Worm (Caenorhabditis elegans) whole organism, L2 larva: ENCODE results near the gene tbc-13.
A peak's percentile ranks its signal among the peaks of the same experiment; 100 is the strongest.

Experiments
- C34F6.9 ChIP-seq: fragments of 150-350 bp; optimal IDR thresholded peaks from 2 replicates; lab custom pipeline; 2014; ENCODE audit warnings: missing biosample characterization, missing genetic modification characterization
- F13H6.1 ChIP-seq: sonication (generic microtip); optimal IDR thresholded peaks from 2 replicates; lab custom pipeline; 2016; ENCODE audit warnings: missing genetic modification characterization, missing compliant biosample characterization
- R02D3.7 ChIP-seq: fragments of 150-350 bp; optimal IDR thresholded peaks from 2 replicates; lab custom pipeline; 2014; ENCODE audit warnings: missing biosample characterization, missing genetic modification characterization
- ZK546.5 ChIP-seq: sonication (generic microtip); optimal IDR thresholded peaks from 2 replicates; lab custom pipeline; 2017; ENCODE audit warnings: missing biosample characterization, missing genetic modification characterization
- alr-1 ChIP-seq: fragments of 150-350 bp; optimal IDR thresholded peaks from 2 replicates; lab custom pipeline; 2014; ENCODE audit warnings: missing biosample characterization, missing genetic modification characterization
- ama-1 ChIP-seq: fragments of 150-350 bp; optimal IDR thresholded peaks from 2 replicates; lab custom pipeline; 2018; ENCODE audit warnings: inconsistent platforms
- blmp-1 ChIP-seq: sonication (generic microtip); optimal IDR thresholded peaks from 2 replicates; lab custom pipeline; 2017; ENCODE audit warnings: missing genetic modification characterization, mild to moderate bottlenecking, missing compliant biosample characterization, antibody characterized with exemption, moderate library complexity; ENCODE audit not compliant: insufficient read depth
- crh-2 ChIP-seq: sonication (generic microtip); optimal IDR thresholded peaks from 2 replicates; lab custom pipeline; 2017; ENCODE audit warnings: missing biosample characterization, missing genetic modification characterization
- fos-1 ChIP-seq: fragments of 150-350 bp; optimal IDR thresholded peaks from 2 replicates; lab custom pipeline; 2014; ENCODE audit warnings: missing biosample characterization, missing genetic modification characterization
- lin-11 ChIP-seq: fragments of 150-350 bp; sonication (generic microtip); optimal IDR thresholded peaks from 2 replicates; lab custom pipeline; 2014; ENCODE audit warnings: missing biosample characterization, missing genetic modification characterization, inconsistent platforms, mixed read lengths
- lin-13 ChIP-seq: fragments of 150-350 bp; optimal IDR thresholded peaks from 2 replicates; lab custom pipeline; 2014; ENCODE audit warnings: missing biosample characterization, missing genetic modification reagents, missing genetic modification characterization
- lin-39 ChIP-seq: fragments of 150-350 bp; optimal IDR thresholded peaks from 2 replicates; lab custom pipeline; 2014; ENCODE audit warnings: missing biosample characterization, missing genetic modification reagents, missing genetic modification characterization
- lsy-2 ChIP-seq, 2 experiments: fragments of 150-350 bp in 1 of 2; sonication (generic microtip) in 1 of 2; optimal IDR thresholded peaks; 2 replicates each; lab custom pipeline; 2014 to 2017; ENCODE audit warnings: missing biosample characterization in 2 of 2, missing genetic modification characterization in 2 of 2
- mab-5 ChIP-seq: fragments of 150-350 bp; optimal IDR thresholded peaks from 2 replicates; lab custom pipeline; 2014; ENCODE audit warnings: missing biosample characterization, missing genetic modification characterization
- mbf-1 ChIP-seq: sonication (generic microtip); optimal IDR thresholded peaks from 2 replicates; lab custom pipeline; 2017; ENCODE audit warnings: missing biosample characterization, missing genetic modification characterization
- nhr-10 ChIP-seq: sonication (generic microtip); optimal IDR thresholded peaks from 2 replicates; lab custom pipeline; 2017; ENCODE audit warnings: missing biosample characterization, missing genetic modification characterization
- nhr-11 ChIP-seq: fragments of 150-350 bp; optimal IDR thresholded peaks from 2 replicates; lab custom pipeline; 2014; ENCODE audit warnings: missing biosample characterization, missing genetic modification characterization
- nhr-129 ChIP-seq: fragments of 150-350 bp; optimal IDR thresholded peaks from 2 replicates; lab custom pipeline; 2014; ENCODE audit warnings: missing biosample characterization, missing genetic modification characterization
- nhr-237 ChIP-seq: fragments of 150-350 bp; optimal IDR thresholded peaks from 2 replicates; lab custom pipeline; 2014; ENCODE audit warnings: missing biosample characterization, missing genetic modification characterization
- nhr-6 ChIP-seq: fragments of 150-350 bp; optimal IDR thresholded peaks from 2 replicates; lab custom pipeline; 2014; ENCODE audit warnings: missing biosample characterization, missing genetic modification characterization
- peb-1 ChIP-seq: fragments of 150-350 bp; optimal IDR thresholded peaks from 2 replicates; lab custom pipeline; 2014; ENCODE audit warnings: missing biosample characterization, missing genetic modification characterization
- skn-1 ChIP-seq: sonication (generic microtip); optimal IDR thresholded peaks from 2 replicates; lab custom pipeline; 2017; ENCODE audit warnings: missing biosample characterization, missing genetic modification characterization
- sma-3 ChIP-seq: sonication (generic microtip); optimal IDR thresholded peaks from 2 replicates; lab custom pipeline; 2016; ENCODE audit warnings: missing genetic modification reagents, missing genetic modification characterization, missing compliant biosample characterization
- sma-9 ChIP-seq, 2 experiments: fragments of 150-350 bp in 1 of 2; sonication (generic microtip) in 1 of 2; optimal IDR thresholded peaks; 2 replicates each; lab custom pipeline; 2014 to 2016; ENCODE audit warnings: missing genetic modification characterization in 2 of 2, mild to moderate bottlenecking in 1 of 2, missing biosample characterization in 1 of 2, missing compliant biosample characterization in 1 of 2, missing genetic modification reagents in 1 of 2, moderate library complexity in 1 of 2
- snpc-4 ChIP-seq: fragments of 150-350 bp; optimal IDR thresholded peaks from 2 replicates; lab custom pipeline; 2014; ENCODE audit warnings: missing biosample characterization, missing genetic modification characterization
- unc-39 ChIP-seq: fragments of 150-350 bp; optimal IDR thresholded peaks from 2 replicates; lab custom pipeline; 2014; ENCODE audit warnings: missing biosample characterization, missing genetic modification characterization
- unc-55 ChIP-seq: fragments of 150-350 bp; sonication (generic microtip); optimal IDR thresholded peaks from 3 replicates; lab custom pipeline; 2014; ENCODE audit warnings: missing biosample characterization, missing genetic modification reagents, missing genetic modification characterization
- unc-62 ChIP-seq: fragments of 150-350 bp; optimal IDR thresholded peaks from 2 replicates; lab custom pipeline; 2014; ENCODE audit warnings: missing biosample characterization, missing genetic modification reagents, missing genetic modification characterization
- zag-1 ChIP-seq: fragments of 150-350 bp; optimal IDR thresholded peaks from 2 replicates; lab custom pipeline; 2014; ENCODE audit warnings: missing biosample characterization, missing genetic modification characterization
- ztf-4 ChIP-seq: fragments of 150-350 bp; optimal IDR thresholded peaks from 2 replicates; lab custom pipeline; 2014; ENCODE audit warnings: missing biosample characterization, missing genetic modification characterization

tbc-13 gene

DNA sequence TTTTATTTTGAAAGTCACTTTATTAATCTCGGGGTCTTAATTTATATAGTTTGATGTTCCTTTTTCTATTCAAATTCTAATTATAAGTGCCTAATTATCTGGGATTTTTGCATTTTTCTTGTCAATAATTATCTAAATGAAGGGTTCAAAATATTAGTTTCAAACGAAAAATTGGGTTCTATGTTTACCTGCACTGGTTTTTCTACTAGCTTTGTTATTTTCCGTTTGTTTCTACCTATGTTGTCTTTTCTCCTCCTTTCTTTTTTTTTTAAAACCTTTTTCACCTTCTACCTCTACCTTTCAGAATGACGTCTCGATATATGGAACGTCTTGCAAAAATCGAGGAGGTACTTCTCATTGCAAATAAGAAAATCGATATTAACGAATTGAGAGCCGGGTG lies at the start of gene tbc-13:
tbc-13 (plus strand) TSS at position 301 of the 400 bp plus-strand sequence.
- no peak for TF ChIP-seq nhr-6 (tag; lab: Kevin White, UChicago)
- no peak for TF ChIP-seq mab-5 (tag; lab: Kevin White, UChicago)
- no peak for TF ChIP-seq nhr-129 (tag; lab: Kevin White, UChicago)
- no peak for TF ChIP-seq nhr-10 (tag; lab: Kevin White, UChicago)
- TF ChIP-seq lin-39 = no peak
- TF ChIP-seq ama-1 (lab: Kevin White, UChicago) = no peak
- TF ChIP-seq sma-3 = no peak
- no peak for TF ChIP-seq alr-1
- TF ChIP-seq mbf-1 (tag; lab: Kevin White, UChicago) = no peak
- TF ChIP-seq unc-39 (tag; lab: Kevin White, UChicago) = no peak
- no peak for TF ChIP-seq zag-1 (tag; lab: Kevin White, UChicago)
- TF ChIP-seq skn-1 = no peak
- TF ChIP-seq C34F6.9 (tag; lab: Kevin White, UChicago) = no peak
- TF ChIP-seq lin-13 (GFP tag; lab: Kevin White, UChicago) = no peak
- TF ChIP-seq R02D3.7 (tag; lab: Kevin White, UChicago) = no peak
- TF ChIP-seq unc-55 (GFP tag; lab: Kevin White, UChicago) = no peak
- TF ChIP-seq, all 48 proteins: peak for 0

DNA sequence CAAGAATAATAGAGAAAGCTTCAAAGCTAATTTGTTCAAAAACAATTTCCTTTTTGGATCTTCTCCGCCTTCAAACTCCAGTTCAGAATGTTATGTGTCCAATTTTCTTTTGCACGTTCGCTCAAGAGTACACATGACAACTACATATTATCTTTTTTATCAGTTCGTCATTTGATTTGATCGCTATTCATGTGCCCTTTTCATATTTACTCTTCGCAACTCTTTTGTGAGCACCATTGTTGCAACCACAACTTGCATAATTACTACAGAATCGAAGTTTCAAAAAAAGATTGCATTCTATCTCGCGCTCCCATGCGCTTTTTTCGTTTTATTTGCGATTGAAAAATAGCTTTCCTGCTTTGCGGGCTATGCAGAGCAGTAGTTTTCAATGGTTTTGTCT lies 49.6 kb upstream of the tbc-13 start:
- TF ChIP-seq unc-39 (tag; lab: Kevin White, UChicago) (no peak), nhr-129 (tag; lab: Kevin White, UChicago) (peak; percentile 23), fos-1 (tag; lab: Kevin White, UChicago) (peak; percentile 57), ZK546.5 (no peak), nhr-6 (tag; lab: Kevin White, UChicago) (no peak)

DNA sequence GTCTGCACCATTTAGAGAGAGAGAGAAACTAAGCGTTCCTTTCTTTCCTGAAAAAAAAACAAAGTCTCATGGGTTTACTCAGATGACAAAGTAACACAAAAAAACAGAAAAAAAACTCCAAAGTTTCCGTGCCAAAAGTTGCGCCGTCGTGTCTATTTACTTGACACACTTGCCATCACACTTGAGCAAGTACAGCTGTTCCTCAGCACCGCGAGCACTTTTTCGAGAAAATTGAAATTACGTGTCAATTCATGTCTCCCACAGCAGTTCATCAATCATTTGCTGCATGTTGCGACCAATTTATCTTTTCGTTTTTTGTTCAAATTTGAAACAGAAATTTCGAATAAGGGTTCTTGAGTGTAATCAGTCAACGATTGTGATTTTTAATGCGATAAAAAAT lies 48.4 kb upstream of the tbc-13 start:
- TF ChIP-seq nhr-237 (tag; lab: Kevin White, UChicago) (no peak), sma-9 (GFP tag; optimal IDR thresholded peaks at IDR 0.05; lab: Kevin White, UChicago) (no peak), sma-9 (tag; optimal IDR thresholded peaks at IDR 0.05; lab: Kevin White, UChicago) (no peak)
- TF ChIP-seq, all 48 proteins: peak for 0

DNA sequence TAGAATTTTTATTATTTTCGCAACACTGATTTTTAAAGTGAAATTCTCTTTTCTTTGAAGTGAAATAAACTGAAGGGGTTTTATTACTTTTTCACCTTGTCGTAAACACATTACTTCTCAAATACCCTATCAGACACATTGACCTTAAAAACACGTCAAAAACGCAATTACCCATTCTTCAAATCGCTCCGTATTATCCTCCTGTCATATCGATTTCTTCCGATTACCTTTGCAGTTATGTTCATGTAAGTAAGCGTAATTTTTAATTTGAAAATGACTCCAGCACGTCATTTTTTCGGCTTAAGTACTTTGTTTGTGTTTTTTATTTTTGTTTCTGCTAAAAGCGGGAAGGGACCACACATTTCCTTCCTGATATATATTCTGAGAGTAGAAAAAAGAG lies 46.6 kb upstream of the tbc-13 start:
- TF ChIP-seq ztf-4 (tag; lab: Kevin White, UChicago) = no peak
- TF ChIP-seq F13H6.1 (tag; lab: Kevin White, UChicago) = no peak
- no peak for TF ChIP-seq nhr-10 (tag; lab: Kevin White, UChicago)
- TF ChIP-seq lsy-2 (tag; optimal IDR thresholded peaks at IDR 0.05; lab: Kevin White, UChicago) = no peak
- no peak for TF ChIP-seq crh-2 (tag; lab: Kevin White, UChicago)
- TF ChIP-seq unc-62 (GFP tag; lab: Kevin White, UChicago) = no peak
- TF ChIP-seq R02D3.7 (tag; lab: Kevin White, UChicago) = no peak
- TF ChIP-seq sma-3 = no peak
- no peak for TF ChIP-seq snpc-4
- TF ChIP-seq mab-5 (tag; lab: Kevin White, UChicago) = no peak
- no peak for TF ChIP-seq lin-11
- TF ChIP-seq alr-1 = no peak
- no peak for TF ChIP-seq lin-39
- TF ChIP-seq mbf-1 (tag; lab: Kevin White, UChicago) = no peak
- no peak for TF ChIP-seq blmp-1 (tag; lab: Kevin White, UChicago)
- no peak for TF ChIP-seq unc-39 (tag; lab: Kevin White, UChicago)
- TF ChIP-seq nhr-11 = no peak
- TF ChIP-seq, all 48 proteins: peak for 0

DNA sequence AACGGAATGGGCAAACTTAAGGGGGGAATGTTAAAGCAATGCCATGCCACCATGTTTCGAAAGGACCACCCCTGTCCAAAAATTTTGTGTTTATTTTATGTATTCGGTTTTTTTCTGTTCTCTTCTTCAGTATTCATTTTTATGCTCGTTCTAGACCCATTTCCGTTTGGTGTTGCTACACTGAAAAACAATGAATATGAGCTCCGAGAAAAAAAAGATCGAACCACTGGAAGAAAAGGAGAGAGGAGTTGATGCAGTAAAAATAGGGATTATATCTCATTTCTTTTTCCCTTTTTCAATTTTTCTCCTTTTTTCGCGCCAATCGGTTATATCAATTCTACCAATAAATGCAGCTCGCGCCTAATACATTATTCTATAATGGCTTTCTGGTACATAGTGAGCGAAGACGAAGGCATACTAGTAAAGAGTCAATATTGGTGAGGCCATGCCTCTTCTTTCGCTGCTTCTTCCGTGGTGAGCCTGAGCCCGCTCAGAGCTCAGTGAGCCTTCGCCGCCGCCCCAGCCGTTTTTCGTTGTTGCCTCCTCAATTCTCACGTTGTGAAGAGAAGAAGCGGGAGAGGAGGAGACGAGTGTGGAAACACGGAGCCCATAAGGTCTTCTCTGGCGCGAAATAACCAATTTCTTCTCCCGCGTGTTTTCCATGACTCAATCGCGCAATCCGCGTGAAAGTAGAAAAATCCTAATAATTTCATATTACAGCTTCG lies 44.7 kb upstream of the tbc-13 start:
- peak; percentile 3 for TF ChIP-seq F13H6.1 (tag; lab: Kevin White, UChicago)
- TF ChIP-seq lsy-2 (tag; optimal IDR thresholded peaks at IDR 0.05; lab: Kevin White, UChicago) = no peak
- peak; percentile 1 for TF ChIP-seq unc-55 (GFP tag; lab: Kevin White, UChicago)

DNA sequence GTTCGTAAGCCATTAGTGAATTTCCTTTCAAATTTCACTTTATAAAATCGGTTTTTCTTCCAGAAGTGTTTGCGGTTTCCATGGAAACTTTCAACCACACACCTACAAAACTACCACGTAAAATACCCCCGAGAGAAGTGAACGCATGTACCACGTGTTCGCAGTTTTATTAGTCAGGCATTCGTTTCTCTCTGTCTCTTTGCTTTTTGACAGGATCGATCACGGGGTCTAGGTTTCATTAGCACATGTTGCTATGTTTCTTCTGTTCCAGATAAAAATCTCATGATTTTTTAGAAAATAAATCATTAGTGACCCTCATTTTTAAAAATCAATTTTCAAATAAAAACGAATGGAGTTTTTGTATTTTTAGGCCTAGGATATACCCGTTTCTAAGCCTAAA lies 40.4 kb upstream of the tbc-13 start:
- TF ChIP-seq C34F6.9 (tag; lab: Kevin White, UChicago) (peak; percentile 21), peb-1 (tag; lab: Kevin White, UChicago) (no peak)
- TF ChIP-seq, all 48 proteins: peak for 1
